Worm (Caenorhabditis elegans) whole organism, midembryonic: Measurements from ENCODE around the gene ZK899.3.

Experiments used
- T22C8.4 ChIP-seq: fragments of 200-800 bp; sonication (Bioruptor generic); IDR thresholded peaks from 2 replicates; pipeline ENCODE4 v1.3.6; 2022; ENCODE audit warnings: missing genetic modification characterization, missing compliant biosample characterization
- cog-1 ChIP-seq: sonication (generic microtip); optimal IDR thresholded peaks from 2 replicates; lab custom pipeline; 2016; ENCODE audit warnings: missing genetic modification characterization, missing compliant biosample characterization
- flt-1 ChIP-seq: fragments of 200-800 bp; sonication (Bioruptor generic); IDR thresholded peaks from 2 replicates; pipeline ENCODE4 v1.3.6; 2022; ENCODE audit warnings: missing genetic modification characterization, missing compliant biosample characterization
- klf-2 ChIP-seq: fragments of 200-800 bp; sonication (Bioruptor generic); conservative IDR thresholded peaks from 2 replicates; pipeline ENCODE4 v1.3.6; 2022; ENCODE audit warnings: missing genetic modification reagents, missing genetic modification characterization, missing compliant biosample characterization
- med-1 ChIP-seq: sonication (generic microtip); optimal IDR thresholded peaks from 2 replicates; lab custom pipeline; 2017; ENCODE audit warnings: missing genetic modification characterization, mild to moderate bottlenecking, missing compliant biosample characterization, antibody characterized with exemption, missing genetic modification reagents; ENCODE audit not compliant: insufficient read depth
- ref-1 ChIP-seq: fragments of 200-800 bp; sonication (Bioruptor generic); conservative IDR thresholded peaks from 2 replicates; pipeline ENCODE4 v1.3.6; 2022; ENCODE audit warnings: missing genetic modification reagents, missing genetic modification characterization, missing compliant biosample characterization
- tab-1 ChIP-seq: fragments of 200-800 bp; sonication (Bioruptor generic); IDR thresholded peaks from 2 replicates; pipeline ENCODE4 v1.3.6; 2022; ENCODE audit warnings: missing genetic modification characterization, missing compliant biosample characterization
- ztf-23 ChIP-seq: fragments of 200-800 bp; sonication (Bioruptor generic); IDR thresholded peaks from 2 replicates; pipeline ENCODE4 v1.3.6; 2022; ENCODE audit warnings: missing genetic modification reagents, missing genetic modification characterization, missing compliant biosample characterization
- ztf-29 ChIP-seq: fragments of 200-800 bp; sonication (Bioruptor generic); IDR thresholded peaks from 2 replicates; pipeline ENCODE4 v1.3.6; 2022; ENCODE audit warnings: missing genetic modification reagents, missing genetic modification characterization, missing compliant biosample characterization

- TF ChIP-seq ztf-29 (GFP tag; lab: Robert Waterston, UW) (no peak), tab-1 (GFP tag; lab: Robert Waterston, UW) (no peak), flt-1 (GFP tag; lab: Robert Waterston, UW) (no peak), cog-1 (no peak), ref-1 (no peak), klf-2 (GFP tag; lab: Robert Waterston, UW) (no peak), ztf-23 (GFP tag; lab: Robert Waterston, UW) (no peak), T22C8.4 (GFP tag; lab: Robert Waterston, UW) (no peak), med-1 (no peak)
Observed at ce11 chrX:9405922-9406321, 47.0 kb upstream of the ZK899.3 start.
